Fruit fly (Drosophila melanogaster) Kc167 (cell line): Measurements from ENCODE around the gene blot.

Experiments used
- Myc ChIP-seq: fragments of >200 bp; optimal IDR thresholded peaks from 2 replicates; lab custom pipeline; 2017; ENCODE audit warnings: missing external identifiers
- Sin3A ChIP-seq: fragments of >200 bp; optimal IDR thresholded peaks from 2 replicates; lab custom pipeline; 2018; ENCODE audit warnings: missing external identifiers
- insv ChIP-seq: fragments of >200 bp; optimal IDR thresholded peaks from 3 replicates; lab custom pipeline; 2018; ENCODE audit warnings: missing external identifiers
- psq ChIP-seq: fragments of >200 bp; optimal IDR thresholded peaks from 2 replicates; lab custom pipeline; 2017; ENCODE audit warnings: missing external identifiers

- no peak for TF ChIP-seq insv (lab: Kevin White, UChicago)
- TF ChIP-seq psq (lab: Kevin White, UChicago), result no peak
- TF ChIP-seq Sin3A (lab: Kevin White, UChicago), result no peak
- no peak for TF ChIP-seq Myc (lab: Kevin White, UChicago)
These were observed 12.2 kb upstream of the blot start, which contains the start of the genes Coq4 and CG32176 for dm6 chr3L:17433555-17433954.
